Fruit fly (Drosophila melanogaster): ENCODE data around the gene RpL34a.
A peak's percentile ranks its signal among the peaks of the same experiment; 100 is the strongest.

Gene RpL34a

DNA sequence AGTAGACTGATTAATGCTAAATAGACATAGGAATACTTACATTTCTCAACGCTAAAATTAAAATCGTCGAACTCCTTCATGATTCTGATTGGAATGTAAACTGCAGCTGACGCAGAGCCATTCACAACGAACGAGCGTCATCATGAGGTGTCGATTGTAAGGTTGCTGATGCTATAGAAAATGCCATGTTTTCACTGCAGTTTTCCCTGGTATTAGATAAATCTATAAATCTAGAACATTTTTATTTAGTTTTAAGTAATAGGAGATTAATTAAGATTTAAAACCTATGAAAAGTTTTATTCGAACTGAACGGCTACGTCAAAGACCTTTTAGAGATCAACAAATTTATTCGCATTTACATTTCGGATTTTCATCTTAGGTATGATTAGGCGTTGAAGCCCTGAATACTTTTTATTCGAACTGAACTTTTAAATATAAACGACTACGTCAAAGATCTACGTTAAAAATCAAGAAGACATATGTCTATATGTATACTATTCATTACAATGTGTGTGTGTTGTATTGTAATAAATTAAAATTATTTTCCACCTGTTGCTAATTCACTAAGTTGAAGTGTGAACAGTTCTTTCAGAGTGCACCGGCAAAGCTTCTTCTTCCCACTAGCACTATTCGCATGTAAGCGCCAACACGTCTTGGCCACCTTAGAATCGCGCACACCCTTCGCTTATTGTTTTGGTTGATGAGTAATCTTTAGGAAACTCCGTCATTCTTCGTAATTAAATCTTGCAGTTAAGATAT is 6.7 kb downstream of the RpL34a start, which contains the start of the genes Exo84 and Vps2 (continued):
- TF ChIP-seq CG13624 (GFP tag; optimal IDR thresholded peaks at IDR 0.05) (peak; percentile 4), klu (GFP tag; IDR thresholded peaks at IDR 0.05) (peak; percentile 23; the same call in 1 of the 2 replicates), HLH4C (GFP tag; IDR thresholded peaks at IDR 0.05; ENCODE audit: partially characterized antibody) (no peak), HHEX (GFP tag; optimal IDR thresholded peaks at IDR 0.05) (no peak), GATAe (GFP tag; conservative IDR thresholded peaks at IDR 0.05) (no peak), Lhr (GFP tag; optimal IDR thresholded peaks at IDR 0.05) (peak; percentile 25), grn (GFP tag; optimal IDR thresholded peaks at IDR 0.05) (no peak), ranshi (GFP tag; IDR thresholded peaks at IDR 0.05) (0 out of 2 replicates have a peak, but pooled peaks have one; percentile 36), CG1832 (GFP tag; optimal IDR thresholded peaks at IDR 0.05) (no peak), tx (GFP tag; optimal IDR thresholded peaks at IDR 0.05) (peak; percentile 28), CG1603 (tag; optimal IDR thresholded peaks at IDR 0.05) (peak; percentile 24), Atf3 (GFP tag; optimal IDR thresholded peaks at IDR 0.05) (no peak), Asciz (GFP tag; optimal IDR thresholded peaks at IDR 0.05) (no peak), hth (optimal IDR thresholded peaks at IDR 0.05) (no peak), CG7271 (tag; optimal IDR thresholded peaks at IDR 0.05) (no peak), tin (GFP tag; optimal IDR thresholded peaks at IDR 0.05) (peak; percentile 62), Dref (GFP tag; IDR thresholded peaks at IDR 0.05) (0 out of 2 replicates have a peak, but pooled peaks have one; percentile 6), dati (GFP tag; IDR thresholded peaks at IDR 0.05) (no peak), CG7928 (GFP tag; optimal IDR thresholded peaks at IDR 0.05) (peak; percentile 45), CG2875 (GFP tag; optimal IDR thresholded peaks at IDR 0.05) (no peak), CG12071 (GFP tag; optimal IDR thresholded peaks at IDR 0.05) (no peak), Atf-2 (GFP tag; optimal IDR thresholded peaks at IDR 0.05) (peak; percentile 14), CG5180 (GFP tag; optimal IDR thresholded peaks at IDR 0.05) (no peak), Doc3 (GFP tag; IDR thresholded peaks at IDR 0.05; ENCODE audit: partially characterized antibody) (no peak), Sin3A (optimal IDR thresholded peaks at IDR 0.05) (peak; percentile 35), CG17328 (GFP tag; IDR thresholded peaks at IDR 0.05) (no peak), lmd (GFP tag; IDR thresholded peaks at IDR 0.05) (no peak; the same call in 1 of the 2 replicates), CG18764 (GFP tag; optimal IDR thresholded peaks at IDR 0.05) (no peak), wor (GFP tag; IDR thresholded peaks at IDR 0.05) (no peak), exex (tag; optimal IDR thresholded peaks at IDR 0.05) (no peak), dpn (GFP tag; optimal IDR thresholded peaks at IDR 0.05) (peak in 1 of 2 experiments; percentile 2), crp (GFP tag; optimal IDR thresholded peaks at IDR 0.05) (peak in 1 of 2 experiments; percentile 79), CG12942 (GFP tag; optimal IDR thresholded peaks at IDR 0.05) (peak; percentile 29), emc (GFP tag; optimal IDR thresholded peaks at IDR 0.05) (no peak), CG15696 (tag; optimal IDR thresholded peaks at IDR 0.05) (peak; percentile 61), dimm (GFP tag; IDR thresholded peaks at IDR 0.05) (no peak), Sox102F (GFP tag; optimal IDR thresholded peaks at IDR 0.05) (no peak), CHES-1-like (GFP tag; optimal IDR thresholded peaks at IDR 0.05) (no peak), sens-2 (GFP tag; IDR thresholded peaks at IDR 0.05) (no peak), nom (GFP tag; optimal IDR thresholded peaks at IDR 0.05) (no peak), CG6765 (GFP tag; optimal IDR thresholded peaks at IDR 0.05) (no peak), CG34376 (GFP tag; optimal IDR thresholded peaks at IDR 0.05) (no peak), bigmax (GFP tag; optimal IDR thresholded peaks at IDR 0.05) (no peak), CG9932 (GFP tag; IDR thresholded peaks at IDR 0.05) (peak; percentile 64), Dfd (GFP tag; optimal IDR thresholded peaks at IDR 0.05) (no peak), CkIIα-i1 (GFP tag; IDR thresholded peaks at IDR 0.05) (no peak), nerfin-2 (GFP tag; IDR thresholded peaks at IDR 0.05; ENCODE audit: partially characterized antibody) (no peak), tll (GFP tag; optimal IDR thresholded peaks at IDR 0.05) (peak in 1 of 2 experiments; percentile 77), CG1602 (GFP tag; optimal IDR thresholded peaks at IDR 0.05) (peak; percentile 59)
